Fruit fly (Drosophila melanogaster) whole organism, wandering third instar larva: ENCODE results near the gene TfIIFbeta.

Experiments
- Hr83 ChIP-seq: fragments of 200-300 bp; sonication (Bioruptor generic); optimal IDR thresholded peaks from 2 replicates; lab custom pipeline; 2016; ENCODE audit warnings: missing biosample characterization, mild to moderate bottlenecking, missing genetic modification characterization, moderate library complexity; ENCODE audit not compliant: poor library complexity, severe bottlenecking
- h ChIP-seq: fragments of 200-800 bp; sonication (Bioruptor generic); optimal IDR thresholded peaks from 3 replicates; lab custom pipeline; 2016; ENCODE audit warnings: missing biosample characterization, mild to moderate bottlenecking, missing genetic modification characterization
- psq ChIP-seq: fragments of 200-800 bp; sonication (Bioruptor generic); optimal IDR thresholded peaks from 3 replicates; lab custom pipeline; 2017; ENCODE audit warnings: missing biosample characterization, mild to moderate bottlenecking, missing genetic modification characterization, moderate library complexity

dm6 chr3R:10815032-10815431 lies 47.4 kb upstream of the TfIIFbeta start, which contains the start of the genes CG14693 and TTLL15:
- TF ChIP-seq Hr83 (GFP tag; lab: Kevin White, UChicago) (no peak), h (no peak), psq (GFP tag; lab: Kevin White, UChicago) (no peak)
